Worm (Caenorhabditis elegans) whole organism, young adult: Measurements from ENCODE around the gene lin-54.

Source experiments
- B0261.1 ChIP-seq: sonication (generic microtip); optimal IDR thresholded peaks from 2 replicates; lab custom pipeline; 2016; ENCODE audit warnings: mild to moderate bottlenecking, missing genetic modification characterization, moderate library complexity, missing compliant biosample characterization
- C06A6.2 ChIP-seq: fragments of 200-800 bp; sonication (Bioruptor generic); conservative IDR thresholded peaks from 2 replicates; pipeline ENCODE4 v1.3.6; 2022; ENCODE audit warnings: missing genetic modification characterization, missing compliant biosample characterization
- D2030.7 ChIP-seq: fragments of 200-800 bp; sonication (Bioruptor generic); IDR thresholded peaks from 2 replicates; pipeline ENCODE4 v1.3.6; 2022; ENCODE audit warnings: missing genetic modification reagents, missing genetic modification characterization, missing compliant biosample characterization
- F10E7.11 ChIP-seq: sonication (generic microtip); optimal IDR thresholded peaks from 2 replicates; lab custom pipeline; 2017; ENCODE audit warnings: mild to moderate bottlenecking, missing genetic modification characterization, moderate library complexity, missing compliant biosample characterization
- F22D6.2 ChIP-seq: sonication (generic microtip); optimal IDR thresholded peaks from 2 replicates; lab custom pipeline; 2016; ENCODE audit warnings: mild to moderate bottlenecking, missing genetic modification characterization, missing compliant biosample characterization
- F57C9.4 ChIP-seq: sonication (generic microtip); optimal IDR thresholded peaks from 2 replicates; lab custom pipeline; 2017; ENCODE audit warnings: mild to moderate bottlenecking, missing genetic modification characterization, missing compliant biosample characterization
- K11D2.4 ChIP-seq: fragments of 200-800 bp; sonication (Bioruptor generic); IDR thresholded peaks from 2 replicates; pipeline ENCODE4 v1.3.6; 2022; ENCODE audit warnings: missing genetic modification reagents, missing genetic modification characterization, missing compliant biosample characterization
- K12H6.12 ChIP-seq: fragments of 200-800 bp; sonication (Bioruptor generic); optimal IDR thresholded peaks from 2 replicates; lab custom pipeline; 2018; ENCODE audit warnings: mild to moderate bottlenecking, missing genetic modification characterization, missing compliant biosample characterization
- T26A5.8 ChIP-seq: sonication (generic microtip); optimal IDR thresholded peaks from 2 replicates; lab custom pipeline; 2016; ENCODE audit warnings: missing genetic modification characterization, missing compliant biosample characterization
- Y53G8AR.9 ChIP-seq: fragments of 200-800 bp; sonication (Bioruptor generic); conservative IDR thresholded peaks from 2 replicates; pipeline ENCODE4 v1.3.6; 2022; ENCODE audit warnings: missing genetic modification reagents, missing genetic modification characterization, missing compliant biosample characterization
- Y56A3A.18 ChIP-seq: fragments of 200-800 bp; sonication (Bioruptor generic); IDR thresholded peaks from 2 replicates; pipeline ENCODE4 v1.3.6; 2022; ENCODE audit warnings: missing genetic modification reagents, missing genetic modification characterization, missing compliant biosample characterization
- Y67H2A.10 ChIP-seq: fragments of 200-800 bp; sonication (Bioruptor generic); conservative IDR thresholded peaks from 2 replicates; pipeline ENCODE4 v1.3.6; 2022; ENCODE audit warnings: missing genetic modification reagents, missing genetic modification characterization, missing compliant biosample characterization
- akir-1 ChIP-seq: fragments of 200-800 bp; sonication (Bioruptor generic); optimal IDR thresholded peaks from 2 replicates; lab custom pipeline; 2018; ENCODE audit warnings: mild to moderate bottlenecking, missing genetic modification characterization, moderate library complexity, missing compliant biosample characterization
- attf-3 ChIP-seq: fragments of 200-800 bp; sonication (Bioruptor generic); conservative IDR thresholded peaks from 2 replicates; pipeline ENCODE4 v1.3.6; 2022; ENCODE audit warnings: missing genetic modification reagents, missing genetic modification characterization, missing compliant biosample characterization
- bed-1 ChIP-seq: fragments of 200-800 bp; sonication (Bioruptor generic); IDR thresholded peaks from 2 replicates; pipeline ENCODE4 v1.3.6; 2022; ENCODE audit warnings: missing genetic modification reagents, missing genetic modification characterization, missing compliant biosample characterization
- cebp-2 ChIP-seq: fragments of 200-800 bp; sonication (Bioruptor generic); IDR thresholded peaks from 2 replicates; pipeline ENCODE4 v1.3.6; 2022; ENCODE audit warnings: missing genetic modification characterization, missing compliant biosample characterization
- ceh-100 ChIP-seq: fragments of 200-800 bp; sonication (Bioruptor generic); IDR thresholded peaks from 2 replicates; pipeline ENCODE4 v1.3.6; 2022; ENCODE audit warnings: missing genetic modification reagents, missing genetic modification characterization, missing compliant biosample characterization
- ceh-27 ChIP-seq: fragments of 200-800 bp; sonication (Bioruptor generic); optimal IDR thresholded peaks from 2 replicates; lab custom pipeline; 2018; ENCODE audit warnings: mild to moderate bottlenecking, missing genetic modification characterization, moderate library complexity, missing compliant biosample characterization
- ceh-91 ChIP-seq: fragments of 200-800 bp; sonication (Bioruptor generic); IDR thresholded peaks from 2 replicates; pipeline ENCODE4 v1.3.6; 2022; ENCODE audit warnings: missing genetic modification reagents, missing genetic modification characterization, missing compliant biosample characterization
- chd-7 ChIP-seq: sonication (generic microtip); optimal IDR thresholded peaks from 2 replicates; lab custom pipeline; 2016; ENCODE audit warnings: mild to moderate bottlenecking, missing genetic modification characterization, moderate library complexity, missing compliant biosample characterization
- efl-1 ChIP-seq: fragments of 150-350 bp; optimal IDR thresholded peaks from 2 replicates; lab custom pipeline; 2014; ENCODE audit warnings: missing biosample characterization, missing genetic modification reagents, missing genetic modification characterization
- egl-18 ChIP-seq: fragments of 200-800 bp; sonication (Bioruptor generic); IDR thresholded peaks from 2 replicates; pipeline ENCODE4 v1.3.6; 2022; ENCODE audit warnings: missing genetic modification reagents, missing genetic modification characterization, missing compliant biosample characterization
- egrh-3 ChIP-seq: fragments of 200-800 bp; sonication (Bioruptor generic); IDR thresholded peaks from 2 replicates; pipeline ENCODE4 v1.3.6; 2022; ENCODE audit warnings: missing genetic modification reagents, missing genetic modification characterization, missing compliant biosample characterization
- ets-4 ChIP-seq: fragments of 200-800 bp; sonication (Bioruptor generic); optimal IDR thresholded peaks from 2 replicates; lab custom pipeline; 2018; ENCODE audit warnings: mild to moderate bottlenecking, missing genetic modification characterization, missing compliant biosample characterization
- lin-26 ChIP-seq: fragments of 200-800 bp; sonication (Bioruptor generic); IDR thresholded peaks from 2 replicates; pipeline ENCODE4 v1.3.6; 2022; ENCODE audit warnings: missing genetic modification reagents, missing genetic modification characterization, missing compliant biosample characterization
- lin-35 ChIP-seq, 3 experiments: fragments of 150-350 bp in 2 of 3; sonication (generic microtip) in 1 of 3; optimal IDR thresholded peaks; 2 replicates each; lab custom pipeline; 2014 to 2018; ENCODE audit warnings: missing biosample characterization in 3 of 3, missing genetic modification characterization in 3 of 3, missing genetic modification reagents in 3 of 3
- lin-54 ChIP-seq: fragments of 200-800 bp; sonication (Bioruptor generic); optimal IDR thresholded peaks from 2 replicates; lab custom pipeline; 2018; ENCODE audit warnings: mild to moderate bottlenecking, missing genetic modification characterization, missing compliant biosample characterization
- lir-1 ChIP-seq: fragments of 200-800 bp; sonication (Bioruptor generic); conservative IDR thresholded peaks from 2 replicates; pipeline ENCODE4 v1.3.6; 2022; ENCODE audit warnings: missing genetic modification reagents, missing genetic modification characterization, missing compliant biosample characterization
- lsy-27 ChIP-seq: sonication (generic microtip); optimal IDR thresholded peaks from 2 replicates; lab custom pipeline; 2017; ENCODE audit warnings: missing genetic modification characterization, mild to moderate bottlenecking, missing compliant biosample characterization, antibody characterized with exemption, missing genotype, borderline replicate concordance; ENCODE audit not compliant: insufficient read depth
- madf-6 ChIP-seq: fragments of 200-800 bp; sonication (Bioruptor generic); IDR thresholded peaks from 2 replicates; pipeline ENCODE4 v1.3.6; 2022; ENCODE audit warnings: missing genetic modification reagents, missing genetic modification characterization, missing compliant biosample characterization
- mel-28 ChIP-seq: sonication (generic microtip); optimal IDR thresholded peaks from 2 replicates; lab custom pipeline; 2016; ENCODE audit warnings: borderline replicate concordance, mild to moderate bottlenecking, missing genetic modification characterization, missing compliant biosample characterization
- mxl-1 ChIP-seq: sonication (generic microtip); optimal IDR thresholded peaks from 2 replicates; lab custom pipeline; 2016; ENCODE audit warnings: missing genetic modification characterization, missing compliant biosample characterization
- nhr-90 ChIP-seq: sonication (generic microtip); optimal IDR thresholded peaks from 2 replicates; lab custom pipeline; 2016; ENCODE audit warnings: missing genotype, mild to moderate bottlenecking, missing genetic modification characterization, missing compliant biosample characterization
- rcor-1 ChIP-seq: fragments of 200-800 bp; sonication (Bioruptor generic); IDR thresholded peaks from 2 replicates; pipeline ENCODE4 v1.3.6; 2022; ENCODE audit warnings: missing genetic modification reagents, missing genetic modification characterization, missing compliant biosample characterization
- repo-1 ChIP-seq: sonication (generic microtip); optimal IDR thresholded peaks from 2 replicates; lab custom pipeline; 2017; ENCODE audit warnings: mild to moderate bottlenecking, missing genetic modification characterization, missing compliant biosample characterization
- rpc-1 ChIP-seq, 2 experiments: fragments of 150-350 bp in 1 of 2; sonication (generic microtip) in 1 of 2; optimal IDR thresholded peaks; 2 replicates each; lab custom pipeline; 2014 to 2018; ENCODE audit warnings: missing biosample characterization in 1 of 2, missing genetic modification characterization in 1 of 2, missing genetic modification reagents in 1 of 2, missing genotype in 1 of 2
- snpc-1.1 ChIP-seq: sonication (generic microtip); optimal IDR thresholded peaks from 2 replicates; lab custom pipeline; 2017; ENCODE audit warnings: missing genetic modification characterization, mild to moderate bottlenecking, missing compliant biosample characterization, antibody characterized with exemption, moderate library complexity, missing genotype, missing genetic modification reagents; ENCODE audit not compliant: insufficient read depth
- snpc-4 ChIP-seq, 5 experiments: fragments of 150-350 bp in 1 of 5; sonication (generic microtip) in 4 of 5; optimal IDR thresholded peaks; 2 replicates each; lab custom pipeline; 2014 to 2018; ENCODE audit warnings: missing genetic modification characterization in 5 of 5, missing biosample characterization in 3 of 5, antibody characterized with exemption in 2 of 5, mild to moderate bottlenecking in 2 of 5, missing compliant biosample characterization in 2 of 5, missing genotype in 2 of 5, moderate library complexity in 2 of 5, missing genetic modification reagents in 1 of 5
- somi-1 ChIP-seq: fragments of 200-800 bp; sonication (Bioruptor generic); optimal IDR thresholded peaks from 2 replicates; lab custom pipeline; 2018; ENCODE audit warnings: mild to moderate bottlenecking, missing genetic modification characterization, missing compliant biosample characterization
- sptf-2 ChIP-seq: fragments of 200-800 bp; sonication (Bioruptor generic); optimal IDR thresholded peaks from 2 replicates; lab custom pipeline; 2018; ENCODE audit warnings: mild to moderate bottlenecking, missing genetic modification characterization, missing compliant biosample characterization
- unc-130 ChIP-seq: sonication (generic microtip); optimal IDR thresholded peaks from 2 replicates; lab custom pipeline; 2016; ENCODE audit warnings: missing genetic modification reagents, missing genetic modification characterization, missing compliant biosample characterization
- unc-62 ChIP-seq: fragments of 150-350 bp; optimal IDR thresholded peaks from 2 replicates; lab custom pipeline; 2014; ENCODE audit warnings: missing biosample characterization, missing genetic modification reagents, missing genetic modification characterization
- zfh-2 ChIP-seq: fragments of 200-800 bp; sonication (Bioruptor generic); conservative IDR thresholded peaks from 2 replicates; pipeline ENCODE4 v1.3.6; 2022; ENCODE audit warnings: missing genetic modification reagents, missing genetic modification characterization, missing compliant biosample characterization
- ztf-22 ChIP-seq: fragments of 200-800 bp; sonication (Bioruptor generic); optimal IDR thresholded peaks from 2 replicates; lab custom pipeline; 2018; ENCODE audit warnings: mild to moderate bottlenecking, missing genetic modification characterization, moderate library complexity, missing compliant biosample characterization
- ztf-25 ChIP-seq: fragments of 200-800 bp; sonication (Bioruptor generic); IDR thresholded peaks from 2 replicates; pipeline ENCODE4 v1.3.6; 2022; ENCODE audit warnings: missing genetic modification reagents, missing genetic modification characterization, missing compliant biosample characterization
- ztf-26 ChIP-seq: sonication (generic microtip); optimal IDR thresholded peaks from 2 replicates; lab custom pipeline; 2017; ENCODE audit warnings: missing genetic modification characterization, missing compliant biosample characterization

lin-54 gene

DNA sequence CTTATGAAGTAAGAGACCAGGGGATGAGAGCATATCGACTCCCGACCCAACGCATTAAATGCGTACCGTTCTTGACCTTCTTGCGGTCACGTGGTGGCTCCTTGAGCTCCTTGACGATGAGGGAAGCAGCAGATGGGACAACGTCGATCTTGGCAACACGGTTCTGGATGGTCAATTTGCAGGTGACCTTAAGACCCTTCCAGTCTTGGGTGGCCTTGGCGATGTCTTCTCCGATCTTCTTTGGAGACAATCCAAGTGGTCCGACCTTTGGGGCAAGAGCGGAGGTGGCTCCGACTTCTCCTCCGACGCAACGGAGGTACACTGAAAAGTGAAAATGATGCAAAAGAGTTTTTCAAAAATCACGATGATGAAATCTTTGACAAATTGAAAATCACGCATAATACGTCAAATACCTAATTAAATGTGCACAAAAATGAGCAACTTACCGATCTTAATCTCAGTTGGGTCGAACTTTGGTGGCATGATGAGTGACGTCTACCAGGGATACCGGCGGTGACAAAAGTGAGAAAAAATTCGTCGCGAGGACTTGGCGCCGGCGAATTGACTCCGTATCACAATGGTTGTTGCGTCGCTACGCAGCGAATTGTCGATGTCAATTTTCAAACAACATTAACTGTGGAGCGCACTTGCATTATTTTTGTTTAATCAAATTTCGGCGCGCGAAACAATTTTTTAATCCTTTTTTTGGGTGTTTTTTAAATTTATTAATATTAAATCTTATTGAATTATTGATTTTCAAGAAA is 584 bp upstream of the lin-54 start, which contains the start of gene rpl-12:
TSS of gene rpl-12 (minus strand) at position 574 of the 764 bp plus-strand sequence.
- no peak; the same call in 1 of the 2 replicates for TF ChIP-seq egl-18 (GFP tag; lab: Robert Waterston, UW)
- peak; percentile 95 for TF ChIP-seq madf-6 (GFP tag; lab: Robert Waterston, UW)
- peak; percentile 92 for TF ChIP-seq efl-1 (GFP tag; lab: Kevin White, UChicago)
- peak; percentile 8 for TF ChIP-seq sptf-2
- peak; percentile 51 for TF ChIP-seq lin-26 (GFP tag; lab: Robert Waterston, UW)
- no peak for TF ChIP-seq mxl-1 (tag; lab: Kevin White, UChicago)
- peak; percentile 10 for TF ChIP-seq F57C9.4 (tag; lab: Kevin White, UChicago)
- TF ChIP-seq egrh-3 (GFP tag; lab: Robert Waterston, UW) = peak; percentile 54; the same call in 1 of the 2 replicates
- TF ChIP-seq C06A6.2 (GFP tag; lab: Robert Waterston, UW) = peak; percentile 94
- peak; percentile 83 for TF ChIP-seq mel-28 (tag; lab: Kevin White, UChicago)
- TF ChIP-seq akir-1 = peak; percentile 48
- peak; percentile 75 for TF ChIP-seq snpc-4 (GFP tag; optimal IDR thresholded peaks at IDR 0.05; lab: Kevin White, UChicago)
- peak; percentile 81 to 90 (median 88) for TF ChIP-seq snpc-4 (tag; optimal IDR thresholded peaks at IDR 0.05; lab: Kevin White, UChicago)
- peak; percentile 94 for TF ChIP-seq somi-1 (GFP tag; lab: Kevin White, UChicago)
- no peak for TF ChIP-seq bed-1 (GFP tag; lab: Robert Waterston, UW)
- TF ChIP-seq ceh-91 = peak; percentile 95
- peak; percentile 62 for TF ChIP-seq nhr-90 (tag; lab: Kevin White, UChicago)
- TF ChIP-seq F22D6.2 (tag; lab: Kevin White, UChicago) = peak; percentile 93
- TF ChIP-seq B0261.1 (tag; lab: Kevin White, UChicago) = peak; percentile 40
- no peak for TF ChIP-seq rpc-1 (optimal IDR thresholded peaks at IDR 0.05; lab: Kevin White, UChicago)
- no peak for TF ChIP-seq rpc-1 (tag; optimal IDR thresholded peaks at IDR 0.05; lab: Kevin White, UChicago)
- peak; percentile 91 for TF ChIP-seq Y67H2A.10 (GFP tag; lab: Robert Waterston, UW)
- peak; percentile 98 for TF ChIP-seq rcor-1 (GFP tag; lab: Robert Waterston, UW)
- TF ChIP-seq zfh-2 (GFP tag; lab: Robert Waterston, UW) = peak; percentile 75
- TF ChIP-seq Y56A3A.18 (GFP tag; lab: Robert Waterston, UW) = peak; percentile 95
- peak; percentile 97 for TF ChIP-seq K12H6.12 (tag; lab: Kevin White, UChicago)
- TF ChIP-seq attf-3 (GFP tag; lab: Robert Waterston, UW) = peak; percentile 86
- peak; percentile 87 for TF ChIP-seq ceh-100 (GFP tag; lab: Robert Waterston, UW)
- peak; percentile 71 for TF ChIP-seq F10E7.11 (tag; lab: Kevin White, UChicago)
- peak; percentile 98 for TF ChIP-seq ceh-27 (GFP tag; lab: Kevin White, UChicago)
- peak; percentile 28 for TF ChIP-seq ets-4 (GFP tag; lab: Kevin White, UChicago)
- no peak for TF ChIP-seq ztf-25 (GFP tag; lab: Robert Waterston, UW)
- TF ChIP-seq cebp-2 (GFP tag; lab: Robert Waterston, UW) = peak; percentile 98
- peak; percentile 97 for TF ChIP-seq ztf-26 (tag; lab: Kevin White, UChicago)
- peak; percentile 100 for TF ChIP-seq lin-54 (GFP tag; lab: Kevin White, UChicago)
- TF ChIP-seq snpc-1.1 (tag; lab: Kevin White, UChicago) = peak; percentile 63
- peak; percentile 97 for TF ChIP-seq lir-1 (GFP tag; lab: Robert Waterston, UW)
- TF ChIP-seq T26A5.8 (tag; lab: Kevin White, UChicago) = no peak
- TF ChIP-seq unc-62 = peak; percentile 88
- TF ChIP-seq unc-130 (GFP tag; lab: Kevin White, UChicago) = peak; percentile 94
- TF ChIP-seq repo-1 = peak; percentile 96
- TF ChIP-seq lsy-27 (tag; lab: Kevin White, UChicago) = peak; percentile 17
- TF ChIP-seq lin-35 (GFP tag; optimal IDR thresholded peaks at IDR 0.05; lab: Kevin White, UChicago) = peak; percentile 73 to 99 (median 85)
- TF ChIP-seq D2030.7 (GFP tag; lab: Robert Waterston, UW) = peak; percentile 94
- TF ChIP-seq ztf-22 (GFP tag; lab: Kevin White, UChicago) = peak; percentile 78
- peak; percentile 99 for TF ChIP-seq Y53G8AR.9 (GFP tag; lab: Robert Waterston, UW)
- TF ChIP-seq chd-7 (tag; lab: Kevin White, UChicago) = peak; percentile 90
- peak; percentile 97 for TF ChIP-seq K11D2.4 (GFP tag; lab: Robert Waterston, UW)
